Fruit fly (Drosophila melanogaster): Measurements from ENCODE around the gene CG31633.

DNA sequence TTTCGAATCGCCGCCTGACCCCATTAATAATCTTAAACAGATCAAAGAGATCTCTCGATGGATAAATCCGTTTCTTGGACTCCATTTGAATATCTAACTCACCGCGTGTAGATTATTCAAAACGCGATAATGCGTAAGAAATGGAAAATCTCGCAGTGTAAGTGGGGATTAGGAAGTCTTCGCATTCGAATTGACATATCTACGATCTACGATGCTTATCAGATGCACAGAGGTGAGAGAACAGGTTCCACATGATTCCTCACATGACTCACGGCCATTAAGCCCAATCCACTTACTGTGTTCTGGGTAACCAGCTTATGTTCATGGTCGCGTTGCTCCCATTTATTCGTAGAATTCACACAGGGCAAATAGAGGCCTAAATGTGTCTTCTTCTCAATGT, 40.1 kb upstream of the CG31633 start:
- TF ChIP-seq OdsH (GFP tag; optimal IDR thresholded peaks at IDR 0.05) (no peak), Mio (GFP tag; optimal IDR thresholded peaks at IDR 0.05) (no peak), Hnf4 (GFP tag; optimal IDR thresholded peaks at IDR 0.05) (no peak), rgr (GFP tag; optimal IDR thresholded peaks at IDR 0.05) (no peak), usp (GFP tag; optimal IDR thresholded peaks at IDR 0.05) (no peak), lola (GFP tag; optimal IDR thresholded peaks at IDR 0.05) (no peak), h (GFP tag; optimal IDR thresholded peaks at IDR 0.05) (no peak)

Measured in whole organism, wandering third instar larva.